Fruit fly (Drosophila melanogaster) whole organism, pupa: Measurements from ENCODE around the gene CG5509.
A peak's percentile ranks its signal among the peaks of the same experiment; 100 is the strongest.

Experiments
- CG34367 ChIP-seq: fragments of 200-800 bp; sonication (Bioruptor generic); optimal IDR thresholded peaks from 2 replicates; lab custom pipeline; 2018; ENCODE audit warnings: missing biosample characterization, mild to moderate bottlenecking, missing genetic modification characterization
- CG4496 ChIP-seq: fragments of 200-800 bp; sonication (Bioruptor generic); IDR thresholded peaks from 3 replicates; pipeline ENCODE4 v1.3.6; 2022; ENCODE audit warnings: missing biosample characterization, missing genetic modification characterization
- Ets98B ChIP-seq: fragments of 200-800 bp; sonication (Bioruptor generic); IDR thresholded peaks from 2 replicates; pipeline ENCODE4 v1.3.6; 2022; ENCODE audit warnings: missing biosample characterization, missing genetic modification characterization
- rn ChIP-seq: fragments of 200-800 bp; sonication (Bioruptor generic); IDR thresholded peaks from 2 replicates; pipeline ENCODE4 v1.3.6; 2022; ENCODE audit warnings: missing biosample characterization, missing genetic modification characterization

DNA sequence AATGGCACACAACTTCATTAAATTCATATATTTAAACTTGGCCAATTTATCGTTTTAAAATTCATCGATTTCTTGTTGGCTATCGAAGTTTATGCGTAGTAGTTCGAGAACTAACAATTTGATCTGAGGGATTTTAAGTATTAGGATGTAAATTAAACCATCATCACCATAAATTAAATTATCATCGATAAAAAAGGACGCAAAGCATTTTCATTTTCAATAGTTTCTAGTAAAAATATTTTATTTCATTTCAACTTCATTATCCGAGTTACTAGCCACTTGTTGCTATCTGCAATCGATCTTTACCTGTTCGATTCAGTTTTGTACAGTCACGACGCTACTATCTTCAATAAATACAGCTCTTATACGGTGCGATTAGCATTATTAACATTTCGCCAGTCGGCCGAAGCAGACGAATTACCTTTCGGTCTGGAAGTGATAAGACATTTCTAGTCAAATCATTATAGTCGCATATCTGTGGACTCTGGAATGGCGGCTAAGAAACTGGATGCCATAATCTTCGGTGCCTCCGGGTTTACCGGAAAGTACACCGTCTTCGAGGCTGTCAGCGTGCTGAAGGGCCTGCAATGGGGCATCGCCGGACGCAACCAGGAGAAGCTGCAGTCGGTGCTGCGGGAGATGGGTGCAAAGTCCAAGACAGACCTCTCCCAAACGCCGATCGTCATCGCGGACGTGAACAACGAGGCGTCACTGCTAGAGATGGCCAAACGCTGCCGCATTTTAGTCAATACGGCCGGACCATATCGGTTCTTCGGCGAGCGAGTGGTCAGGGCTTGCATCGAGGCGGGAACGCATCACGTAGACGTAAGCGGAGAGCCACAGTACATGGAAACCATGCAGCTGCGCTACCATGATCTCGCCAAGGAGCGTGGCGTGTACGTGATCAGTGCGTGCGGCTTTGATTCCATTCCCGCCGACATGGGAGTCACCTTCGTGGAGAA is 45.7 kb upstream of the CG5509 start, which contains the start of gene CG5167:
- TF ChIP-seq CG34367: peak; percentile 40
- peak; percentile 51 for TF ChIP-seq Ets98B (GFP tag; lab: Robert Waterston, UW)
- TF ChIP-seq rn: no peak
- TF ChIP-seq CG4496 (GFP tag; lab: Robert Waterston, UW): no peak
